Worm (Caenorhabditis elegans) whole organism, L1 larva: ENCODE results near the gene F59E12.15.
A peak's percentile ranks its signal among the peaks of the same experiment; 100 is the strongest.

ENCODE experiments used
- C16A3.4 ChIP-seq: fragments of 150-350 bp; optimal IDR thresholded peaks from 2 replicates; lab custom pipeline; 2014; ENCODE audit warnings: missing biosample characterization, missing genetic modification characterization
- Y116A8C.19 ChIP-seq: sonication (generic microtip); optimal IDR thresholded peaks from 2 replicates; lab custom pipeline; 2016; ENCODE audit warnings: missing compliant biosample characterization, missing genetic modification characterization, borderline replicate concordance
- aha-1 ChIP-seq: fragments of 150-350 bp; optimal IDR thresholded peaks from 2 replicates; lab custom pipeline; 2014; ENCODE audit warnings: missing biosample characterization, missing genetic modification characterization
- alr-1 ChIP-seq: fragments of 200-800 bp; sonication (Bioruptor generic); optimal IDR thresholded peaks from 2 replicates; lab custom pipeline; 2018; ENCODE audit warnings: borderline replicate concordance, mild to moderate bottlenecking, missing genetic modification characterization, missing compliant biosample characterization
- aly-2 ChIP-seq: fragments of 150-350 bp; optimal IDR thresholded peaks from 2 replicates; lab custom pipeline; 2014; ENCODE audit warnings: missing biosample characterization, missing genetic modification characterization
- ama-1 ChIP-seq: fragments of 150-350 bp; optimal IDR thresholded peaks from 2 replicates; lab custom pipeline; 2014
- blmp-1 ChIP-seq: fragments of 150-350 bp; optimal IDR thresholded peaks from 2 replicates; lab custom pipeline; 2014; ENCODE audit warnings: missing biosample characterization, missing genetic modification characterization
- ceh-63 ChIP-seq: fragments of 200-800 bp; sonication (Bioruptor generic); optimal IDR thresholded peaks from 2 replicates; lab custom pipeline; 2018; ENCODE audit warnings: mild to moderate bottlenecking, missing genetic modification characterization, missing compliant biosample characterization
- ceh-8 ChIP-seq: fragments of 200-800 bp; sonication (Bioruptor generic); optimal IDR thresholded peaks from 2 replicates; lab custom pipeline; 2018; ENCODE audit warnings: mild to moderate bottlenecking, missing genetic modification characterization, moderate library complexity, missing compliant biosample characterization
- ceh-82 ChIP-seq, 3 experiments: fragments of 150-350 bp in 1 of 3; sonication (generic microtip) in 2 of 3; optimal IDR thresholded peaks; 2 replicates each; lab custom pipeline; 2014 to 2017; ENCODE audit warnings: missing biosample characterization in 3 of 3, missing genetic modification characterization in 3 of 3
- ceh-88 ChIP-seq: fragments of 200-800 bp; sonication (Bioruptor generic); IDR thresholded peaks from 2 replicates; pipeline ENCODE4 v1.3.6; 2022; ENCODE audit warnings: missing genetic modification characterization, missing compliant biosample characterization
- efl-1 ChIP-seq, 4 experiments: fragments of 150-350 bp; optimal IDR thresholded peaks in 3 of 4; peaks in 1 of 4; 1 replicate in 1 of 4; 2 replicates in 3 of 4; lab custom pipeline; 2014; ENCODE audit warnings: missing biosample characterization in 2 of 4, missing genetic modification characterization in 2 of 4, missing genetic modification reagents in 2 of 4
- efl-3 ChIP-seq: fragments of 200-800 bp; sonication (Bioruptor generic); optimal IDR thresholded peaks from 2 replicates; lab custom pipeline; 2018; ENCODE audit warnings: mild to moderate bottlenecking, missing genetic modification characterization, missing compliant biosample characterization
- elt-3 ChIP-seq, 6 experiments: fragments of 150-350 bp in 1 of 6; sonication (generic microtip); optimal IDR thresholded peaks; 2 replicates each; lab custom pipeline; 2017 to 2018; ENCODE audit warnings: missing biosample characterization in 6 of 6, missing genetic modification characterization in 6 of 6, inconsistent platforms in 1 of 6
- ets-5 ChIP-seq: fragments of 200-800 bp; sonication (Bioruptor generic); IDR thresholded peaks from 2 replicates; pipeline ENCODE4 v1.3.6; 2022; ENCODE audit warnings: missing genetic modification characterization, missing compliant biosample characterization
- fkh-10 ChIP-seq: sonication (generic microtip); optimal IDR thresholded peaks from 2 replicates; lab custom pipeline; 2017; ENCODE audit warnings: missing biosample characterization, missing genetic modification reagents, missing genetic modification characterization
- fkh-4 ChIP-seq: sonication (generic microtip); optimal IDR thresholded peaks from 2 replicates; lab custom pipeline; 2016; ENCODE audit warnings: missing compliant biosample characterization, missing genetic modification characterization, borderline replicate concordance
- grh-1 ChIP-seq: fragments of 200-800 bp; sonication (Bioruptor generic); IDR thresholded peaks from 2 replicates; pipeline ENCODE4 v1.3.6; 2022; ENCODE audit warnings: missing genetic modification reagents, missing genetic modification characterization, missing compliant biosample characterization
- hlh-17 ChIP-seq: fragments of 200-800 bp; sonication (Bioruptor generic); optimal IDR thresholded peaks from 2 replicates; lab custom pipeline; 2018; ENCODE audit warnings: missing genetic modification characterization, mild to moderate bottlenecking, missing compliant biosample characterization, moderate library complexity, borderline replicate concordance
- hlh-4 ChIP-seq: sonication (generic microtip); optimal IDR thresholded peaks from 2 replicates; lab custom pipeline; 2016; ENCODE audit warnings: mild to moderate bottlenecking, missing genetic modification characterization, missing compliant biosample characterization
- hpl-2 ChIP-seq: fragments of 150-350 bp; optimal IDR thresholded peaks from 2 replicates; lab custom pipeline; 2014; ENCODE audit warnings: missing biosample characterization, missing genetic modification reagents, missing genetic modification characterization
- irx-1 ChIP-seq: sonication (generic microtip); optimal IDR thresholded peaks from 2 replicates; lab custom pipeline; 2016; ENCODE audit warnings: missing genetic modification characterization, missing compliant biosample characterization
- isw-1 ChIP-seq: fragments of 200-800 bp; sonication (Bioruptor generic); IDR thresholded peaks from 2 replicates; pipeline ENCODE4 v1.3.6; 2022; ENCODE audit warnings: missing genetic modification characterization, missing compliant biosample characterization
- lin-14 ChIP-seq: fragments of 200-800 bp; sonication (Bioruptor generic); optimal IDR thresholded peaks from 2 replicates; lab custom pipeline; 2018; ENCODE audit warnings: mild to moderate bottlenecking, missing genetic modification characterization, moderate library complexity, missing compliant biosample characterization
- lin-15B ChIP-seq: fragments of 150-350 bp; sonication (generic microtip); optimal IDR thresholded peaks from 3 replicates; lab custom pipeline; 2014; ENCODE audit warnings: missing biosample characterization, missing genetic modification characterization
- mab-9 ChIP-seq: fragments of 200-800 bp; sonication (Bioruptor generic); IDR thresholded peaks from 2 replicates; pipeline ENCODE4 v1.3.6; 2022; ENCODE audit warnings: missing genetic modification reagents, missing genetic modification characterization, missing compliant biosample characterization
- nhr-19 ChIP-seq: fragments of 200-800 bp; sonication (Bioruptor generic); conservative IDR thresholded peaks from 2 replicates; pipeline ENCODE4 v1.3.6; 2022; ENCODE audit warnings: missing genetic modification characterization, missing compliant biosample characterization
- nhr-28 ChIP-seq: fragments of 150-350 bp; optimal IDR thresholded peaks from 2 replicates; lab custom pipeline; 2014; ENCODE audit warnings: missing biosample characterization, missing genetic modification characterization
- nhr-47 ChIP-seq: sonication (generic microtip); optimal IDR thresholded peaks from 2 replicates; lab custom pipeline; 2016; ENCODE audit warnings: mild to moderate bottlenecking, missing genetic modification characterization, moderate library complexity, missing compliant biosample characterization
- nhr-76 ChIP-seq: sonication (generic microtip); optimal IDR thresholded peaks from 2 replicates; lab custom pipeline; 2017; ENCODE audit warnings: missing biosample characterization, missing genetic modification characterization
- nhr-85 ChIP-seq: sonication (generic microtip); peaks from one replicate; lab custom pipeline; 2016; ENCODE audit warnings: missing genetic modification characterization, inconsistent platforms, missing compliant biosample characterization
- nhr-90 ChIP-seq: sonication (generic microtip); optimal IDR thresholded peaks from 2 replicates; lab custom pipeline; 2016; ENCODE audit warnings: mild to moderate bottlenecking, missing genetic modification characterization, missing compliant biosample characterization; ENCODE audit not compliant: poor library complexity
- pag-3 ChIP-seq: sonication (generic microtip); optimal IDR thresholded peaks from 2 replicates; lab custom pipeline; 2017; ENCODE audit warnings: missing genetic modification characterization, mild to moderate bottlenecking, missing compliant biosample characterization, antibody characterized with exemption, borderline replicate concordance; ENCODE audit not compliant: insufficient read depth
- rnt-1 ChIP-seq: sonication (generic microtip); optimal IDR thresholded peaks from 2 replicates; lab custom pipeline; 2016; ENCODE audit warnings: mild to moderate bottlenecking, missing genetic modification characterization, moderate library complexity, missing compliant biosample characterization
- skn-1 ChIP-seq: fragments of 150-350 bp; optimal IDR thresholded peaks from 2 replicates; lab custom pipeline; 2014; ENCODE audit warnings: missing biosample characterization, missing genetic modification characterization
- snpc-4 ChIP-seq: fragments of 150-350 bp; optimal IDR thresholded peaks from 2 replicates; lab custom pipeline; 2014; ENCODE audit warnings: missing biosample characterization, missing genetic modification characterization
- sox-4 ChIP-seq: sonication (generic microtip); optimal IDR thresholded peaks from 2 replicates; lab custom pipeline; 2016; ENCODE audit warnings: missing genetic modification characterization, missing compliant biosample characterization
- sptf-1 ChIP-seq: fragments of 150-350 bp; optimal IDR thresholded peaks from 2 replicates; lab custom pipeline; 2014; ENCODE audit warnings: missing biosample characterization, missing genetic modification characterization
- sup-37 ChIP-seq: fragments of 200-800 bp; sonication (Bioruptor generic); optimal IDR thresholded peaks from 2 replicates; lab custom pipeline; 2018; ENCODE audit warnings: mild to moderate bottlenecking, missing genetic modification characterization, missing compliant biosample characterization
- swsn-7 ChIP-seq: sonication (generic microtip); optimal IDR thresholded peaks from 2 replicates; lab custom pipeline; 2016; ENCODE audit warnings: missing genetic modification characterization, missing compliant biosample characterization
- tlp-1 ChIP-seq: fragments of 150-350 bp; optimal IDR thresholded peaks from 2 replicates; lab custom pipeline; 2014; ENCODE audit warnings: missing biosample characterization, missing genetic modification characterization
- unc-130 ChIP-seq: fragments of 150-350 bp; optimal IDR thresholded peaks from 2 replicates; lab custom pipeline; 2017; ENCODE audit warnings: missing biosample characterization, missing genetic modification characterization, inconsistent platforms
- unc-62 ChIP-seq: fragments of 150-350 bp; optimal IDR thresholded peaks from 2 replicates; lab custom pipeline; 2014; ENCODE audit warnings: missing biosample characterization, missing genetic modification reagents, missing genetic modification characterization
- unc-98 ChIP-seq: fragments of 200-800 bp; sonication (Bioruptor generic); IDR thresholded peaks from 2 replicates; pipeline ENCODE4 v1.3.6; 2022; ENCODE audit warnings: missing genetic modification characterization, missing compliant biosample characterization
- zag-1 ChIP-seq: fragments of 150-350 bp; optimal IDR thresholded peaks from 2 replicates; lab custom pipeline; 2014; ENCODE audit warnings: missing biosample characterization, missing genetic modification characterization
- ztf-11 ChIP-seq, 2 experiments: sonication (generic microtip); optimal IDR thresholded peaks; 2 replicates each; lab custom pipeline; 2016 to 2017; ENCODE audit warnings: missing genetic modification characterization in 2 of 2, missing biosample characterization in 1 of 2, missing compliant biosample characterization in 1 of 2
- ztf-4 ChIP-seq: fragments of 150-350 bp; optimal IDR thresholded peaks from 2 replicates; lab custom pipeline; 2014; ENCODE audit warnings: missing biosample characterization, missing genetic modification characterization

F59E12.15 gene

DNA sequence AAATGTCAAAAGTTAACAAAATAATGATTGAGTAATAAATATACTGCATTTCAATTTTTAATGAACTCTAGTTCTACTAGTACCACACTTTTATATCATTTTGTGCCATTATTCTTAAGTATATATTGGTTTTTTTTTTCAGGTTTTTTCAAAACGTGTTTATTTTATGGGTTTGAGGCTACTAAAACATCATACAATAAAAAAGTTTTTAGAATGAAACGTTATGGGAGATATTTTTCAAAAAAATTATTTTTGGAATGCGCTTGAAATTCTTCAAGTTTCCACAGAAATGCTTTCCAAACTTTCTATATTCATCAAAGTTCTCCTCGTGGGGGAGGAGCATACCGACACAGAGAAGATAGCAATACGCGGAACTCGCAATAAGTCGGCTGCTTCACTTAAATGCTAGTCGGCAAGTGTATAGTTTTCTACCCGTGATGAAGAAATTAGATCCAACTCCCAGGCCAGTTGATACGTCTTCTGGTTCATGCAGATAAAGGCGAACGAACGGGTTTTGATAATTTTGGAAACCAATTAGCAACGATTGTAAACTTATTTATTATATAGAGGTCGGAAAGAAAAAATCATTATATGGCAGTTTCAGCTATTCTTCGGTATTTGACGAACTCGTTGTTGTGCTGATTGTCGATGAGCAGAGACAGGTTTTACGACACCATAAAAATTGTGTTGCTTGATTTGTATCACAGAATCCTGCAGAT is 28.7 kb downstream of the F59E12.15 start, which contains the start of gene C17G10.10 (continued):
- TF ChIP-seq efl-1 (optimal IDR thresholded peaks at IDR 0.05; lab: Kevin White, UChicago) (peak; percentile 50 to 73), efl-1 (GFP tag; optimal IDR thresholded peaks at IDR 0.05 in 1 of 2; lab: Kevin White, UChicago) (peak; percentile 49 to 96), grh-1 (peak; percentile 72), hpl-2 (GFP tag; lab: Kevin White, UChicago) (peak; percentile 57), ztf-4 (tag; lab: Kevin White, UChicago) (peak; percentile 73), swsn-7 (peak; percentile 83), fkh-10 (GFP tag; lab: Kevin White, UChicago) (no peak), lin-14 (peak; percentile 82), rnt-1 (tag; lab: Kevin White, UChicago) (peak; percentile 92), nhr-85 (tag; lab: Kevin White, UChicago) (peak; percentile 92), ceh-82 (tag; optimal IDR thresholded peaks at IDR 0.05; lab: Kevin White, UChicago) (peak; percentile 62 to 76 (median 67)), sptf-1 (tag; lab: Kevin White, UChicago) (no peak), lin-15B (tag; lab: Kevin White, UChicago) (no peak), fkh-4 (tag; lab: Kevin White, UChicago) (no peak), tlp-1 (tag; lab: Kevin White, UChicago) (no peak), mab-9 (no peak), unc-62 (GFP tag; lab: Kevin White, UChicago) (no peak), nhr-47 (tag; lab: Kevin White, UChicago) (peak; percentile 86), zag-1 (tag; lab: Kevin White, UChicago) (no peak), blmp-1 (tag; lab: Kevin White, UChicago) (peak; percentile 34), unc-98 (GFP tag; lab: Robert Waterston, UW) (no peak), isw-1 (GFP tag; lab: Robert Waterston, UW) (no peak; the same call in 1 of the 2 replicates), alr-1 (no peak), efl-3 (GFP tag; lab: Kevin White, UChicago) (peak; percentile 4), aly-2 (tag; lab: Kevin White, UChicago) (peak; percentile 78), skn-1 (tag; lab: Kevin White, UChicago) (no peak), ceh-88 (GFP tag; lab: Robert Waterston, UW) (no peak), sox-4 (tag; lab: Kevin White, UChicago) (no peak), nhr-76 (tag; lab: Kevin White, UChicago) (no peak), snpc-4 (tag; lab: Kevin White, UChicago) (peak; percentile 99), Y116A8C.19 (tag; lab: Kevin White, UChicago) (no peak), ceh-63 (GFP tag; lab: Kevin White, UChicago) (no peak), pag-3 (tag; lab: Kevin White, UChicago) (no peak), ama-1 (lab: Kevin White, UChicago) (peak; percentile 95), aha-1 (no peak), irx-1 (tag; lab: Kevin White, UChicago) (peak; percentile 63), sup-37 (GFP tag; lab: Kevin White, UChicago) (peak; percentile 75)

- TF ChIP-seq nhr-90 (tag; lab: Kevin White, UChicago), result no peak
- no peak for TF ChIP-seq ztf-11 (tag; optimal IDR thresholded peaks at IDR 0.05; lab: Kevin White, UChicago)
- no peak for TF ChIP-seq nhr-28 (tag; lab: Kevin White, UChicago)
- TF ChIP-seq ama-1 (lab: Kevin White, UChicago), result no peak
- TF ChIP-seq C16A3.4 (tag; lab: Kevin White, UChicago), result no peak
- TF ChIP-seq skn-1 (tag; lab: Kevin White, UChicago), result no peak
- no peak for TF ChIP-seq mab-9
- TF ChIP-seq elt-3 (tag; optimal IDR thresholded peaks at IDR 0.05; lab: Kevin White, UChicago), result no peak
- no peak for TF ChIP-seq ceh-8 (GFP tag; lab: Kevin White, UChicago)
- no peak for TF ChIP-seq unc-130 (tag; lab: Kevin White, UChicago)
- TF ChIP-seq nhr-19, result no peak
- TF ChIP-seq nhr-76 (tag; lab: Kevin White, UChicago), result no peak
- no peak for TF ChIP-seq pag-3 (tag; lab: Kevin White, UChicago)
- TF ChIP-seq unc-98 (GFP tag; lab: Robert Waterston, UW), result no peak
- TF ChIP-seq ets-5, result no peak
- TF ChIP-seq hlh-17, result no peak
- no peak for TF ChIP-seq hlh-4 (tag; lab: Kevin White, UChicago)
These were observed 31.9 kb downstream of the F59E12.15 start, which contains the start of gene C17G10.1 for ce11 chrII:5596247-5596646. TSS of gene C17G10.1 (plus strand) at chrII:5596547.
